Worm (Caenorhabditis elegans) whole organism, early embryonic: ENCODE results near the gene sri-38.

ENCODE experiments used
- aly-1 ChIP-seq: sonication (generic microtip); optimal IDR thresholded peaks from 2 replicates; lab custom pipeline; 2016; ENCODE audit warnings: missing genetic modification characterization, missing compliant biosample characterization
- ama-1 ChIP-seq: fragments of 150-350 bp; optimal IDR thresholded peaks from 2 replicates; lab custom pipeline; 2014
- ets-7 ChIP-seq: sonication (generic microtip); optimal IDR thresholded peaks from 2 replicates; lab custom pipeline; 2016; ENCODE audit warnings: missing genotype, missing genetic modification characterization, missing compliant biosample characterization
- flt-1 ChIP-seq: fragments of 200-800 bp; sonication (Bioruptor generic); IDR thresholded peaks from 2 replicates; pipeline ENCODE4 v1.3.6; 2022; ENCODE audit warnings: missing genetic modification characterization, missing compliant biosample characterization
- hmbx-1 ChIP-seq: sonication (generic microtip); optimal IDR thresholded peaks from 2 replicates; lab custom pipeline; 2016; ENCODE audit warnings: mild to moderate bottlenecking, missing genetic modification characterization, missing compliant biosample characterization
- hnd-1 ChIP-seq: sonication (generic microtip); optimal IDR thresholded peaks from 2 replicates; lab custom pipeline; 2016; ENCODE audit warnings: missing genetic modification characterization, missing compliant biosample characterization
- sea-1 ChIP-seq: fragments of 200-800 bp; sonication (Bioruptor generic); conservative IDR thresholded peaks from 2 replicates; pipeline ENCODE4 v1.3.6; 2022; ENCODE audit warnings: missing genetic modification characterization, missing compliant biosample characterization
- tra-4 ChIP-seq: sonication (generic microtip); optimal IDR thresholded peaks from 2 replicates; lab custom pipeline; 2017; ENCODE audit warnings: missing genetic modification characterization, missing compliant biosample characterization

ce11 chrII:2649015-2649414, 38.4 kb downstream of the sri-38 start:
- no peak for TF ChIP-seq flt-1 (GFP tag; lab: Robert Waterston, UW)
- no peak for TF ChIP-seq ama-1 (lab: Kevin White, UChicago)
- no peak for TF ChIP-seq tra-4
- no peak for TF ChIP-seq hmbx-1 (tag; lab: Kevin White, UChicago)
- TF ChIP-seq ets-7 (tag; lab: Kevin White, UChicago): no peak
- TF ChIP-seq hnd-1 (tag; lab: Kevin White, UChicago): no peak
- no peak for TF ChIP-seq sea-1
- TF ChIP-seq aly-1: no peak
